Fruit fly (Drosophila melanogaster) whole organism, prepupa: ENCODE data around the gene Sytalpha.

ENCODE experiments used
- CG11902 ChIP-seq: fragments of 200-800 bp; sonication (Bioruptor generic); optimal IDR thresholded peaks from 3 replicates; lab custom pipeline; 2016; ENCODE audit warnings: missing biosample characterization, missing genetic modification characterization
- CG8119 ChIP-seq: fragments of 200-800 bp; sonication (Bioruptor generic); IDR thresholded peaks from 3 replicates; pipeline ENCODE4 v1.3.6; 2022; ENCODE audit warnings: missing biosample characterization, missing genetic modification characterization
- Gug ChIP-seq: fragments of 200-800 bp; sonication (Bioruptor generic); IDR thresholded peaks from 2 replicates; pipeline ENCODE4 v1.3.6; 2022; ENCODE audit warnings: missing biosample characterization, missing genetic modification characterization
- Hr39 ChIP-seq: fragments of 200-800 bp; sonication (Bioruptor generic); optimal IDR thresholded peaks from 2 replicates; lab custom pipeline; 2016; ENCODE audit warnings: missing biosample characterization, missing genetic modification characterization
- OdsH ChIP-seq: fragments of 200-800 bp; sonication (Bioruptor generic); optimal IDR thresholded peaks from 3 replicates; lab custom pipeline; 2016; ENCODE audit warnings: missing biosample characterization, missing genetic modification characterization
- fd59A ChIP-seq: fragments of 200-800 bp; sonication (Bioruptor generic); optimal IDR thresholded peaks from 2 replicates; lab custom pipeline; 2017; ENCODE audit warnings: missing biosample characterization, mild to moderate bottlenecking, missing genetic modification characterization, missing genetic modification reagents
- fkh ChIP-seq: fragments of 200-800 bp; sonication (Bioruptor generic); optimal IDR thresholded peaks from 3 replicates; lab custom pipeline; 2017; ENCODE audit warnings: missing biosample characterization, mild to moderate bottlenecking, missing genetic modification characterization, moderate library complexity
- salr ChIP-seq, 2 experiments: fragments of 200-800 bp; sonication (Bioruptor generic); optimal IDR thresholded peaks; 3 replicates each; lab custom pipeline; 2016 to 2018; ENCODE audit warnings: missing biosample characterization in 2 of 2, missing genetic modification characterization in 2 of 2, mild to moderate bottlenecking in 1 of 2

dm6 chr2L:17625992-17626391, 33.9 kb downstream of the Sytalpha start, which contains the start of gene CG15147:
- TF ChIP-seq Hr39 (no peak), CG8119 (GFP tag; lab: Robert Waterston, UW) (no peak), OdsH (GFP tag; lab: Kevin White, UChicago) (no peak), Gug (GFP tag; lab: Robert Waterston, UW) (no peak), CG11902 (GFP tag; lab: Kevin White, UChicago) (no peak), salr (GFP tag; optimal IDR thresholded peaks at IDR 0.05; lab: Kevin White, UChicago) (no peak), fkh (GFP tag; lab: Kevin White, UChicago) (no peak), fd59A (GFP tag; lab: Kevin White, UChicago) (no peak)
